Fruit fly (Drosophila melanogaster) whole organism, prepupa: ENCODE data around the gene mof.

Experiments used
- CG31627 ChIP-seq: fragments of 200-800 bp; sonication (Bioruptor generic); optimal IDR thresholded peaks from 3 replicates; lab custom pipeline; 2016; ENCODE audit warnings: missing biosample characterization, missing genetic modification characterization
- CG6854 ChIP-seq: fragments of 200-800 bp; sonication (Bioruptor generic); optimal IDR thresholded peaks from 2 replicates; lab custom pipeline; 2017; ENCODE audit warnings: missing biosample characterization, mild to moderate bottlenecking, missing genetic modification characterization
- CG8119 ChIP-seq: fragments of 200-800 bp; sonication (Bioruptor generic); IDR thresholded peaks from 3 replicates; pipeline ENCODE4 v1.3.6; 2022; ENCODE audit warnings: missing biosample characterization, missing genetic modification characterization
- CG8319 ChIP-seq: fragments of 200-800 bp; sonication (Bioruptor generic); optimal IDR thresholded peaks from 3 replicates; lab custom pipeline; 2016; ENCODE audit warnings: missing biosample characterization, missing genetic modification characterization
- Eip75B ChIP-seq: fragments of 200-800 bp; sonication (Bioruptor generic); optimal IDR thresholded peaks from 3 replicates; lab custom pipeline; 2016; ENCODE audit warnings: missing biosample characterization, missing genetic modification characterization
- Eip78C ChIP-seq: fragments of 200-800 bp; sonication (Bioruptor generic); peaks from one replicate; lab custom pipeline; 2016; ENCODE audit warnings: missing biosample characterization, missing genetic modification characterization
- Eip93F ChIP-seq: fragments of 200-800 bp; sonication (Bioruptor generic); optimal IDR thresholded peaks from 2 replicates; lab custom pipeline; 2016; ENCODE audit warnings: missing biosample characterization, mild to moderate bottlenecking, missing genetic modification characterization
- Ets96B ChIP-seq: fragments of 200-800 bp; optimal IDR thresholded peaks from 2 replicates; lab custom pipeline; 2019; ENCODE audit warnings: missing biosample characterization, mild to moderate bottlenecking, missing genetic modification characterization, moderate library complexity
- Met ChIP-seq: fragments of 200-800 bp; sonication (Bioruptor generic); optimal IDR thresholded peaks from 3 replicates; lab custom pipeline; 2016; ENCODE audit warnings: missing biosample characterization, missing genetic modification characterization
- Sox102F ChIP-seq: fragments of 200-800 bp; sonication (Bioruptor generic); optimal IDR thresholded peaks from 2 replicates; lab custom pipeline; 2016; ENCODE audit warnings: missing biosample characterization, mild to moderate bottlenecking, missing genetic modification characterization
- achi ChIP-seq: fragments of 200-800 bp; sonication (Bioruptor generic); optimal IDR thresholded peaks from 3 replicates; lab custom pipeline; 2016; ENCODE audit warnings: missing biosample characterization, missing genetic modification characterization
- pdm3 ChIP-seq: fragments of 200-800 bp; sonication (Bioruptor generic); optimal IDR thresholded peaks from 3 replicates; lab custom pipeline; 2016; ENCODE audit warnings: missing biosample characterization, missing genetic modification characterization
- salr ChIP-seq, 2 experiments: fragments of 200-800 bp; sonication (Bioruptor generic); optimal IDR thresholded peaks; 3 replicates each; lab custom pipeline; 2016 to 2018; ENCODE audit warnings: missing biosample characterization in 2 of 2, missing genetic modification characterization in 2 of 2, mild to moderate bottlenecking in 1 of 2

dm6 chrX:5894529-5895487 is 18.2 kb upstream of the mof start:
- no peak for TF ChIP-seq CG8319
- no peak for TF ChIP-seq Eip75B
- TF ChIP-seq achi: peak; percentile 4
- TF ChIP-seq CG8119: no peak
- peak; percentile 4 for TF ChIP-seq Sox102F
- TF ChIP-seq Eip93F (GFP tag; lab: Kevin White, UChicago): no peak
- TF ChIP-seq pdm3 (GFP tag; lab: Kevin White, UChicago): peak; percentile 5
- peak; percentile 23 for TF ChIP-seq CG31627 (GFP tag; lab: Kevin White, UChicago)
- peak; percentile 16 for TF ChIP-seq Met (GFP tag; lab: Kevin White, UChicago)
- peak; percentile 86 for TF ChIP-seq Eip78C (GFP tag; lab: Kevin White, UChicago)
- no peak for TF ChIP-seq CG6854 (GFP tag; lab: Kevin White, UChicago)
- TF ChIP-seq salr (GFP tag; optimal IDR thresholded peaks at IDR 0.05; lab: Kevin White, UChicago): peak in 1 of 2 experiments; percentile 9
- TF ChIP-seq Ets96B (tag; lab: Kevin White, UChicago): peak; percentile 16
